Worm (Caenorhabditis elegans) whole organism, young adult: Measurements from ENCODE around the gene Y50D4A.10.

Experiments
- B0019.2 ChIP-seq: fragments of 200-800 bp; sonication (Bioruptor generic); conservative IDR thresholded peaks from 2 replicates; pipeline ENCODE4 v1.3.6; 2022; ENCODE audit warnings: missing genetic modification reagents, missing genetic modification characterization, missing compliant biosample characterization
- F33H1.4 ChIP-seq: fragments of 200-800 bp; sonication (Bioruptor generic); IDR thresholded peaks from 2 replicates; pipeline ENCODE4 v1.3.6; 2022; ENCODE audit warnings: missing genetic modification reagents, missing genetic modification characterization, missing compliant biosample characterization
- Y67H2A.10 ChIP-seq: fragments of 200-800 bp; sonication (Bioruptor generic); conservative IDR thresholded peaks from 2 replicates; pipeline ENCODE4 v1.3.6; 2022; ENCODE audit warnings: missing genetic modification reagents, missing genetic modification characterization, missing compliant biosample characterization
- atf-7 ChIP-seq: sonication (generic microtip); optimal IDR thresholded peaks from 2 replicates; lab custom pipeline; 2017; ENCODE audit warnings: mild to moderate bottlenecking, missing genetic modification characterization, missing compliant biosample characterization
- athp-1 ChIP-seq: sonication (generic microtip); optimal IDR thresholded peaks from 2 replicates; lab custom pipeline; 2017; ENCODE audit warnings: mild to moderate bottlenecking, missing genetic modification characterization, missing compliant biosample characterization
- attf-3 ChIP-seq: fragments of 200-800 bp; sonication (Bioruptor generic); conservative IDR thresholded peaks from 2 replicates; pipeline ENCODE4 v1.3.6; 2022; ENCODE audit warnings: missing genetic modification reagents, missing genetic modification characterization, missing compliant biosample characterization
- attf-5 ChIP-seq: fragments of 200-800 bp; sonication (Bioruptor generic); optimal IDR thresholded peaks from 2 replicates; lab custom pipeline; 2018; ENCODE audit warnings: mild to moderate bottlenecking, missing genetic modification characterization, missing compliant biosample characterization
- cebp-1 ChIP-seq, 2 experiments: fragments of 200-800 bp in 1 of 2; sonication (Bioruptor generic) in 1 of 2; sonication (generic microtip) in 1 of 2; IDR thresholded peaks in 1 of 2; optimal IDR thresholded peaks in 1 of 2; 2 replicates each; pipeline versions ENCODE4 v1.3.6 to Lab custom; 2017 to 2022; ENCODE audit warnings: missing compliant biosample characterization in 2 of 2, missing genetic modification characterization in 2 of 2, mild to moderate bottlenecking in 1 of 2, missing genetic modification reagents in 1 of 2, moderate library complexity in 1 of 2
- ceh-100 ChIP-seq: fragments of 200-800 bp; sonication (Bioruptor generic); IDR thresholded peaks from 2 replicates; pipeline ENCODE4 v1.3.6; 2022; ENCODE audit warnings: missing genetic modification reagents, missing genetic modification characterization, missing compliant biosample characterization
- ceh-27 ChIP-seq: fragments of 200-800 bp; sonication (Bioruptor generic); optimal IDR thresholded peaks from 2 replicates; lab custom pipeline; 2018; ENCODE audit warnings: mild to moderate bottlenecking, missing genetic modification characterization, moderate library complexity, missing compliant biosample characterization
- ceh-91 ChIP-seq: fragments of 200-800 bp; sonication (Bioruptor generic); IDR thresholded peaks from 2 replicates; pipeline ENCODE4 v1.3.6; 2022; ENCODE audit warnings: missing genetic modification reagents, missing genetic modification characterization, missing compliant biosample characterization
- chd-7 ChIP-seq: sonication (generic microtip); optimal IDR thresholded peaks from 2 replicates; lab custom pipeline; 2016; ENCODE audit warnings: mild to moderate bottlenecking, missing genetic modification characterization, moderate library complexity, missing compliant biosample characterization
- dox-1 ChIP-seq: fragments of 200-800 bp; sonication (Bioruptor generic); IDR thresholded peaks from 2 replicates; pipeline ENCODE4 v1.3.6; 2022; ENCODE audit warnings: missing genetic modification reagents, missing genetic modification characterization, missing compliant biosample characterization
- dpl-1 ChIP-seq: fragments of 150-350 bp; optimal IDR thresholded peaks from 2 replicates; lab custom pipeline; 2014; ENCODE audit warnings: missing biosample characterization, missing genetic modification reagents, missing genetic modification characterization
- efl-1 ChIP-seq: fragments of 150-350 bp; optimal IDR thresholded peaks from 2 replicates; lab custom pipeline; 2014; ENCODE audit warnings: missing biosample characterization, missing genetic modification reagents, missing genetic modification characterization
- egl-44 ChIP-seq: fragments of 200-800 bp; sonication (Bioruptor generic); IDR thresholded peaks from 2 replicates; pipeline ENCODE4 v1.3.6; 2022; ENCODE audit warnings: missing genetic modification reagents, missing genetic modification characterization, missing compliant biosample characterization
- egrh-3 ChIP-seq: fragments of 200-800 bp; sonication (Bioruptor generic); IDR thresholded peaks from 2 replicates; pipeline ENCODE4 v1.3.6; 2022; ENCODE audit warnings: missing genetic modification reagents, missing genetic modification characterization, missing compliant biosample characterization
- ets-4 ChIP-seq: fragments of 200-800 bp; sonication (Bioruptor generic); optimal IDR thresholded peaks from 2 replicates; lab custom pipeline; 2018; ENCODE audit warnings: mild to moderate bottlenecking, missing genetic modification characterization, missing compliant biosample characterization
- fkh-3 ChIP-seq: sonication (generic microtip); optimal IDR thresholded peaks from 2 replicates; lab custom pipeline; 2016; ENCODE audit warnings: mild to moderate bottlenecking, missing genetic modification characterization, missing compliant biosample characterization
- gei-17 ChIP-seq: fragments of 200-800 bp; sonication (Bioruptor generic); optimal IDR thresholded peaks from 2 replicates; lab custom pipeline; 2018; ENCODE audit warnings: mild to moderate bottlenecking, missing genetic modification characterization, missing compliant biosample characterization
- hmg-1.2 ChIP-seq: fragments of 200-800 bp; sonication (Bioruptor generic); IDR thresholded peaks from 2 replicates; pipeline ENCODE4 v1.3.6; 2022; ENCODE audit warnings: missing genetic modification reagents, missing genetic modification characterization, missing compliant biosample characterization
- hmg-20 ChIP-seq: fragments of 200-800 bp; sonication (Bioruptor generic); IDR thresholded peaks from 2 replicates; pipeline ENCODE4 v1.3.6; 2022; ENCODE audit warnings: missing genetic modification reagents, missing genetic modification characterization, missing compliant biosample characterization
- lin-26 ChIP-seq: fragments of 200-800 bp; sonication (Bioruptor generic); IDR thresholded peaks from 2 replicates; pipeline ENCODE4 v1.3.6; 2022; ENCODE audit warnings: missing genetic modification reagents, missing genetic modification characterization, missing compliant biosample characterization
- lin-35 ChIP-seq, 3 experiments: fragments of 150-350 bp in 2 of 3; sonication (generic microtip) in 1 of 3; optimal IDR thresholded peaks; 2 replicates each; lab custom pipeline; 2014 to 2018; ENCODE audit warnings: missing biosample characterization in 3 of 3, missing genetic modification characterization in 3 of 3, missing genetic modification reagents in 3 of 3
- lin-40 ChIP-seq: sonication (generic microtip); optimal IDR thresholded peaks from 2 replicates; lab custom pipeline; 2016; ENCODE audit warnings: missing genetic modification characterization, mild to moderate bottlenecking, missing compliant biosample characterization, missing genotype, missing genetic modification reagents
- lin-54 ChIP-seq: fragments of 200-800 bp; sonication (Bioruptor generic); optimal IDR thresholded peaks from 2 replicates; lab custom pipeline; 2018; ENCODE audit warnings: mild to moderate bottlenecking, missing genetic modification characterization, missing compliant biosample characterization
- lsl-1 ChIP-seq: fragments of 200-800 bp; sonication (Bioruptor generic); optimal IDR thresholded peaks from 2 replicates; lab custom pipeline; 2018; ENCODE audit warnings: mild to moderate bottlenecking, missing genetic modification characterization, moderate library complexity, missing compliant biosample characterization
- madf-6 ChIP-seq: fragments of 200-800 bp; sonication (Bioruptor generic); IDR thresholded peaks from 2 replicates; pipeline ENCODE4 v1.3.6; 2022; ENCODE audit warnings: missing genetic modification reagents, missing genetic modification characterization, missing compliant biosample characterization
- madf-8 ChIP-seq: fragments of 200-800 bp; sonication (Bioruptor generic); conservative IDR thresholded peaks from 2 replicates; pipeline ENCODE4 v1.3.6; 2022; ENCODE audit warnings: missing genetic modification reagents, missing genetic modification characterization, missing compliant biosample characterization
- mcd-1 ChIP-seq: fragments of 200-800 bp; sonication (Bioruptor generic); IDR thresholded peaks from 2 replicates; pipeline ENCODE4 v1.3.6; 2022; ENCODE audit warnings: missing genetic modification reagents, missing genetic modification characterization, missing compliant biosample characterization
- mxl-1 ChIP-seq: sonication (generic microtip); optimal IDR thresholded peaks from 2 replicates; lab custom pipeline; 2016; ENCODE audit warnings: missing genetic modification characterization, missing compliant biosample characterization
- nhr-80 ChIP-seq: sonication (generic microtip); optimal IDR thresholded peaks from 2 replicates; lab custom pipeline; 2016; ENCODE audit warnings: missing genetic modification characterization, missing compliant biosample characterization
- nhr-90 ChIP-seq: sonication (generic microtip); optimal IDR thresholded peaks from 2 replicates; lab custom pipeline; 2016; ENCODE audit warnings: missing genotype, mild to moderate bottlenecking, missing genetic modification characterization, missing compliant biosample characterization
- pha-4 ChIP-seq: fragments of 150-350 bp; sonication (generic microtip); optimal IDR thresholded peaks from 2 replicates; lab custom pipeline; 2014; ENCODE audit warnings: missing biosample characterization, missing genetic modification reagents, missing genetic modification characterization
- rcor-1 ChIP-seq: fragments of 200-800 bp; sonication (Bioruptor generic); IDR thresholded peaks from 2 replicates; pipeline ENCODE4 v1.3.6; 2022; ENCODE audit warnings: missing genetic modification reagents, missing genetic modification characterization, missing compliant biosample characterization
- repo-1 ChIP-seq: sonication (generic microtip); optimal IDR thresholded peaks from 2 replicates; lab custom pipeline; 2017; ENCODE audit warnings: mild to moderate bottlenecking, missing genetic modification characterization, missing compliant biosample characterization
- snpc-3.4 ChIP-seq: sonication (generic microtip); optimal IDR thresholded peaks from 2 replicates; lab custom pipeline; 2017; ENCODE audit warnings: missing genetic modification characterization, mild to moderate bottlenecking, missing compliant biosample characterization, antibody characterized with exemption, moderate library complexity, missing genotype, missing genetic modification reagents
- snpc-4 ChIP-seq, 5 experiments: fragments of 150-350 bp in 1 of 5; sonication (generic microtip) in 4 of 5; optimal IDR thresholded peaks; 2 replicates each; lab custom pipeline; 2014 to 2018; ENCODE audit warnings: missing genetic modification characterization in 5 of 5, missing biosample characterization in 3 of 5, antibody characterized with exemption in 2 of 5, mild to moderate bottlenecking in 2 of 5, missing compliant biosample characterization in 2 of 5, missing genotype in 2 of 5, moderate library complexity in 2 of 5, missing genetic modification reagents in 1 of 5
- sptf-2 ChIP-seq: fragments of 200-800 bp; sonication (Bioruptor generic); optimal IDR thresholded peaks from 2 replicates; lab custom pipeline; 2018; ENCODE audit warnings: mild to moderate bottlenecking, missing genetic modification characterization, missing compliant biosample characterization
- tbp1 ChIP-seq: fragments of 200-800 bp; sonication (Bioruptor generic); optimal IDR thresholded peaks from 2 replicates; lab custom pipeline; 2018; ENCODE audit warnings: mild to moderate bottlenecking, missing genetic modification characterization, missing compliant biosample characterization
- unc-130 ChIP-seq: sonication (generic microtip); optimal IDR thresholded peaks from 2 replicates; lab custom pipeline; 2016; ENCODE audit warnings: missing genetic modification reagents, missing genetic modification characterization, missing compliant biosample characterization
- ztf-18 ChIP-seq: sonication (generic microtip); optimal IDR thresholded peaks from 2 replicates; lab custom pipeline; 2016; ENCODE audit warnings: missing genotype, mild to moderate bottlenecking, missing genetic modification characterization, missing compliant biosample characterization
- ztf-26 ChIP-seq: sonication (generic microtip); optimal IDR thresholded peaks from 2 replicates; lab custom pipeline; 2017; ENCODE audit warnings: missing genetic modification characterization, missing compliant biosample characterization
- ztf-28 ChIP-seq: fragments of 200-800 bp; sonication (Bioruptor generic); IDR thresholded peaks from 2 replicates; pipeline ENCODE4 v1.3.6; 2022; ENCODE audit warnings: missing genetic modification reagents, missing genetic modification characterization, missing compliant biosample characterization

The Y50D4A.10 gene

ce11 chrV:1197064-1197724 lies 23.2 kb downstream of the Y50D4A.10 start (continued):
- TF ChIP-seq attf-3, result peak; percentile 88
- TF ChIP-seq Y67H2A.10 (GFP tag; lab: Robert Waterston, UW), result peak; percentile 21; the same call in 1 of the 2 replicates
- peak; percentile 51 for TF ChIP-seq dpl-1
- TF ChIP-seq B0019.2 (GFP tag; lab: Robert Waterston, UW), result peak; percentile 71; the same call in 1 of the 2 replicates
- peak; percentile 77 for TF ChIP-seq lin-54 (GFP tag; lab: Kevin White, UChicago)
- peak; percentile 35 for TF ChIP-seq ztf-18
- TF ChIP-seq madf-8, result peak; percentile 36
- peak; percentile 27; the same call in 1 of the 2 replicates for TF ChIP-seq lin-26 (GFP tag; lab: Robert Waterston, UW)
- TF ChIP-seq mcd-1 (GFP tag; lab: Robert Waterston, UW), result peak; percentile 94
- peak; percentile 38 for TF ChIP-seq F33H1.4 (GFP tag; lab: Robert Waterston, UW)
- peak; percentile 52 for TF ChIP-seq ceh-27 (GFP tag; lab: Kevin White, UChicago)
- peak; percentile 50; the same call in 1 of the 2 replicates for TF ChIP-seq egl-44
- peak; percentile 80 for TF ChIP-seq ztf-28 (GFP tag; lab: Robert Waterston, UW)
- TF ChIP-seq unc-130 (GFP tag; lab: Kevin White, UChicago), result peak; percentile 52
- TF ChIP-seq tbp1 (GFP tag; lab: Kevin White, UChicago), result peak; percentile 21
- TF ChIP-seq egrh-3 (GFP tag; lab: Robert Waterston, UW), result peak; percentile 72
- peak; percentile 54 for TF ChIP-seq ceh-91
- TF ChIP-seq lin-35 (GFP tag; optimal IDR thresholded peaks at IDR 0.05; lab: Kevin White, UChicago), result peak in 2 of 3 experiments; percentile 12 to 81
- peak; percentile 77 for TF ChIP-seq dox-1
- TF ChIP-seq nhr-80 (tag; lab: Kevin White, UChicago), result peak; percentile 25

ce11 chrV:1195995-1196394 lies 24.4 kb downstream of the Y50D4A.10 start, which contains the start of the genes wrb-1 and Y50D4A.4:
Gene wrb-1, plus strand, starts transcription at chrV:1196072.
Gene Y50D4A.4, minus strand, starts transcription at chrV:1196127.
- TF ChIP-seq attf-3 (peak; percentile 94), mxl-1 (tag; lab: Kevin White, UChicago) (no peak), hmg-20 (GFP tag; lab: Robert Waterston, UW) (no peak), sptf-2 (GFP tag; lab: Kevin White, UChicago) (no peak), Y67H2A.10 (GFP tag; lab: Robert Waterston, UW) (no peak), ztf-26 (no peak), snpc-4 (GFP tag; optimal IDR thresholded peaks at IDR 0.05; lab: Kevin White, UChicago) (no peak), snpc-4 (tag; optimal IDR thresholded peaks at IDR 0.05; lab: Kevin White, UChicago) (peak in 1 of 4 experiments; percentile 64), pha-4 (tag; lab: Kevin White, UChicago) (no peak), hmg-1.2 (GFP tag; lab: Robert Waterston, UW) (no peak), cebp-1 (GFP tag; IDR thresholded peaks at IDR 0.05; lab: Robert Waterston, UW) (no peak), cebp-1 (tag; optimal IDR thresholded peaks at IDR 0.05; lab: Kevin White, UChicago) (peak; percentile 19), lsl-1 (GFP tag; lab: Kevin White, UChicago) (peak; percentile 3), attf-5 (peak; percentile 91), lin-54 (GFP tag; lab: Kevin White, UChicago) (peak; percentile 38), repo-1 (tag; lab: Kevin White, UChicago) (no peak), chd-7 (tag; lab: Kevin White, UChicago) (no peak), mcd-1 (GFP tag; lab: Robert Waterston, UW) (peak; percentile 57), nhr-90 (tag; lab: Kevin White, UChicago) (no peak), dpl-1 (peak; percentile 40), efl-1 (GFP tag; lab: Kevin White, UChicago) (peak; percentile 11), unc-130 (GFP tag; lab: Kevin White, UChicago) (no peak), gei-17 (GFP tag; lab: Kevin White, UChicago) (no peak), ceh-100 (peak; percentile 74), snpc-3.4 (tag; lab: Kevin White, UChicago) (peak; percentile 12), rcor-1 (GFP tag; lab: Robert Waterston, UW) (no peak), egl-44 (no peak), madf-6 (GFP tag; lab: Robert Waterston, UW) (peak; percentile 34; the same call in 1 of the 2 replicates), lin-35 (GFP tag; optimal IDR thresholded peaks at IDR 0.05; lab: Kevin White, UChicago) (peak in 1 of 3 experiments; percentile 83), nhr-80 (tag; lab: Kevin White, UChicago) (no peak), atf-7 (tag; lab: Kevin White, UChicago) (no peak), lin-40 (tag; lab: Kevin White, UChicago) (peak; percentile 59), fkh-3 (tag; lab: Kevin White, UChicago) (no peak), athp-1 (tag; lab: Kevin White, UChicago) (peak; percentile 4), ets-4 (GFP tag; lab: Kevin White, UChicago) (no peak)
